Worm (Caenorhabditis elegans) whole organism, young adult: ENCODE measurements around the gene syx-16.
A peak's percentile ranks its signal among the peaks of the same experiment; 100 is the strongest.

Experiments
- let-526 ChIP-seq: fragments of 200-800 bp; sonication (Bioruptor generic); IDR thresholded peaks from 2 replicates; pipeline ENCODE4 v1.3.6; 2022; ENCODE audit warnings: missing genetic modification reagents, missing genetic modification characterization, missing compliant biosample characterization
- lir-1 ChIP-seq: fragments of 200-800 bp; sonication (Bioruptor generic); conservative IDR thresholded peaks from 2 replicates; pipeline ENCODE4 v1.3.6; 2022; ENCODE audit warnings: missing genetic modification reagents, missing genetic modification characterization, missing compliant biosample characterization
- lsl-1 ChIP-seq: fragments of 200-800 bp; sonication (Bioruptor generic); optimal IDR thresholded peaks from 2 replicates; lab custom pipeline; 2018; ENCODE audit warnings: mild to moderate bottlenecking, missing genetic modification characterization, moderate library complexity, missing compliant biosample characterization
- unc-62 ChIP-seq: fragments of 150-350 bp; optimal IDR thresholded peaks from 2 replicates; lab custom pipeline; 2014; ENCODE audit warnings: missing biosample characterization, missing genetic modification reagents, missing genetic modification characterization

DNA sequence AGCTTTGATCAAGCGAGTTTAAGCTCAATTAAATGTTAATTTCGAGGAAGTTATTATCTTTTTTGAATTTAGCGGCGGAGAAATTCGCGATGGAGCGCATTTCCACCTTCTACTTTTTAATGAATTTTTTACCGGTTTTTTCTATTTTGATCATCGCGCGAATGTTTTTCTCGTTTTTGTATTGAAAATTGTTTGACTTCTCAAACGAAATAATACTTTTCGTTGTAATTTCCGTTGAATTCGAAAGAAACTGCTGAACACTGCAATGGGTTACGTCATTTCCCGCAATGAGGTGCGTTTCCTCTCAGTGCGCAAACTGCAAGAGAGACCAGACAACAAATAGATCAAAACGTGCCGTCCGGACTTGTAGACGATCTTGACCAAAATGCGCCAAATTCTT, 27.7 kb downstream of the syx-16 start:
- TF ChIP-seq let-526 (GFP tag; lab: Robert Waterston, UW) (no peak), lsl-1 (GFP tag; lab: Kevin White, UChicago) (peak; percentile 67), lir-1 (GFP tag; lab: Robert Waterston, UW) (no peak), unc-62 (GFP tag; lab: Kevin White, UChicago) (no peak)
